Worm (Caenorhabditis elegans) whole organism, late embryonic: ENCODE results near the gene fbxa-190.

Experiments
- C08G9.2 ChIP-seq: sonication (generic microtip); optimal IDR thresholded peaks from 2 replicates; lab custom pipeline; 2016; ENCODE audit warnings: mild to moderate bottlenecking, missing genetic modification characterization, moderate library complexity, missing compliant biosample characterization
- F13H6.1 ChIP-seq: sonication (generic microtip); optimal IDR thresholded peaks from 2 replicates; lab custom pipeline; 2016; ENCODE audit warnings: missing genetic modification characterization, missing compliant biosample characterization
- K02D7.2 ChIP-seq: sonication (generic microtip); optimal IDR thresholded peaks from 2 replicates; lab custom pipeline; 2017; ENCODE audit warnings: mild to moderate bottlenecking, missing genetic modification characterization, missing compliant biosample characterization
- ahr-1 ChIP-seq: sonication (generic microtip); optimal IDR thresholded peaks from 2 replicates; lab custom pipeline; 2016; ENCODE audit warnings: missing genetic modification characterization, missing compliant biosample characterization
- ama-1 ChIP-seq: fragments of 150-350 bp; optimal IDR thresholded peaks from 2 replicates; lab custom pipeline; 2014
- ceh-14 ChIP-seq: sonication (generic microtip); optimal IDR thresholded peaks from 2 replicates; lab custom pipeline; 2016; ENCODE audit warnings: missing genotype, missing genetic modification characterization, missing compliant biosample characterization
- ceh-18 ChIP-seq: sonication (generic microtip); optimal IDR thresholded peaks from 2 replicates; lab custom pipeline; 2016; ENCODE audit warnings: missing genetic modification characterization, missing compliant biosample characterization
- ceh-19 ChIP-seq: fragments of 200-800 bp; sonication (Bioruptor generic); optimal IDR thresholded peaks from 2 replicates; lab custom pipeline; 2018; ENCODE audit warnings: mild to moderate bottlenecking, missing genetic modification characterization, missing compliant biosample characterization
- ceh-2 ChIP-seq: sonication (generic microtip); optimal IDR thresholded peaks from 2 replicates; lab custom pipeline; 2016; ENCODE audit warnings: missing genotype, missing genetic modification characterization, missing compliant biosample characterization
- ceh-22 ChIP-seq: sonication (generic microtip); optimal IDR thresholded peaks from 2 replicates; lab custom pipeline; 2017; ENCODE audit warnings: missing biosample characterization, missing genetic modification characterization
- ceh-24 ChIP-seq: sonication (generic microtip); optimal IDR thresholded peaks from 2 replicates; lab custom pipeline; 2016; ENCODE audit warnings: mild to moderate bottlenecking, missing genetic modification characterization, missing compliant biosample characterization
- ceh-34 ChIP-seq: sonication (generic microtip); optimal IDR thresholded peaks from 2 replicates; lab custom pipeline; 2016; ENCODE audit warnings: mild to moderate bottlenecking, missing genetic modification characterization, missing compliant biosample characterization
- ceh-45 ChIP-seq: fragments of 200-800 bp; sonication (Bioruptor generic); IDR thresholded peaks from 2 replicates; pipeline ENCODE4 v1.3.6; 2022; ENCODE audit warnings: missing genetic modification reagents, missing genetic modification characterization, missing compliant biosample characterization
- ceh-48 ChIP-seq: sonication (generic microtip); optimal IDR thresholded peaks from 2 replicates; lab custom pipeline; 2016; ENCODE audit warnings: missing genetic modification characterization, inconsistent platforms, missing compliant biosample characterization
- ceh-9 ChIP-seq: sonication (generic microtip); optimal IDR thresholded peaks from 2 replicates; lab custom pipeline; 2016; ENCODE audit warnings: mild to moderate bottlenecking, missing genetic modification characterization, inconsistent platforms, missing compliant biosample characterization
- che-1 ChIP-seq: sonication (generic microtip); optimal IDR thresholded peaks from 2 replicates; lab custom pipeline; 2016; ENCODE audit warnings: mild to moderate bottlenecking, missing genetic modification characterization, missing compliant biosample characterization
- dmd-4 ChIP-seq: sonication (generic microtip); optimal IDR thresholded peaks from 2 replicates; lab custom pipeline; 2016; ENCODE audit warnings: borderline replicate concordance, missing genetic modification characterization, missing compliant biosample characterization
- dve-1 ChIP-seq: sonication (generic microtip); optimal IDR thresholded peaks from 2 replicates; lab custom pipeline; 2017; ENCODE audit warnings: antibody characterized with exemption, mild to moderate bottlenecking, missing genetic modification characterization, missing compliant biosample characterization
- elt-4 ChIP-seq: sonication (generic microtip); optimal IDR thresholded peaks from 2 replicates; lab custom pipeline; 2016; ENCODE audit warnings: missing genetic modification characterization, missing compliant biosample characterization
- ets-4 ChIP-seq: sonication (generic microtip); optimal IDR thresholded peaks from 2 replicates; lab custom pipeline; 2016; ENCODE audit warnings: missing genetic modification characterization, missing compliant biosample characterization
- eyg-1 ChIP-seq: sonication (generic microtip); optimal IDR thresholded peaks from 2 replicates; lab custom pipeline; 2016; ENCODE audit warnings: missing genotype, missing genetic modification characterization, missing compliant biosample characterization
- fax-1 ChIP-seq: sonication (generic microtip); optimal IDR thresholded peaks from 2 replicates; lab custom pipeline; 2016; ENCODE audit warnings: missing genotype, missing genetic modification characterization, missing compliant biosample characterization
- fkh-10 ChIP-seq: fragments of 150-350 bp; optimal IDR thresholded peaks from 2 replicates; lab custom pipeline; 2014; ENCODE audit warnings: missing biosample characterization, missing genetic modification reagents, missing genetic modification characterization
- fkh-6 ChIP-seq: sonication (generic microtip); optimal IDR thresholded peaks from 2 replicates; lab custom pipeline; 2016; ENCODE audit warnings: missing genetic modification characterization, missing compliant biosample characterization
- gmeb-2 ChIP-seq: sonication (generic microtip); optimal IDR thresholded peaks from 2 replicates; lab custom pipeline; 2016; ENCODE audit warnings: missing genetic modification characterization, inconsistent platforms, missing compliant biosample characterization
- hlh-15 ChIP-seq: sonication (generic microtip); optimal IDR thresholded peaks from 2 replicates; lab custom pipeline; 2016; ENCODE audit warnings: missing genetic modification characterization, missing compliant biosample characterization
- hlh-6 ChIP-seq: sonication (generic microtip); optimal IDR thresholded peaks from 2 replicates; lab custom pipeline; 2016; ENCODE audit warnings: missing genotype, missing genetic modification characterization, missing compliant biosample characterization
- hlh-8 ChIP-seq: sonication (generic microtip); optimal IDR thresholded peaks from 2 replicates; lab custom pipeline; 2016; ENCODE audit warnings: missing genotype, missing genetic modification characterization, missing compliant biosample characterization
- lim-6 ChIP-seq: sonication (generic microtip); optimal IDR thresholded peaks from 2 replicates; lab custom pipeline; 2016; ENCODE audit warnings: missing genetic modification characterization, missing compliant biosample characterization
- madf-2 ChIP-seq: sonication (generic microtip); optimal IDR thresholded peaks from 2 replicates; lab custom pipeline; 2017; ENCODE audit warnings: missing genetic modification characterization, missing compliant biosample characterization
- nfya-1 ChIP-seq: sonication (generic microtip); optimal IDR thresholded peaks from 2 replicates; lab custom pipeline; 2017; ENCODE audit warnings: missing genetic modification characterization, mild to moderate bottlenecking, missing compliant biosample characterization, antibody characterized with exemption, moderate library complexity
- nhr-11 ChIP-seq: fragments of 150-350 bp; optimal IDR thresholded peaks from 2 replicates; lab custom pipeline; 2014; ENCODE audit warnings: missing biosample characterization, missing genetic modification characterization
- nhr-232 ChIP-seq: sonication (generic microtip); optimal IDR thresholded peaks from 2 replicates; lab custom pipeline; 2016; ENCODE audit warnings: missing genetic modification characterization, missing compliant biosample characterization
- npax-4 ChIP-seq: sonication (generic microtip); optimal IDR thresholded peaks from 2 replicates; lab custom pipeline; 2016; ENCODE audit warnings: missing genetic modification characterization, missing compliant biosample characterization
- odd-2 ChIP-seq: sonication (generic microtip); optimal IDR thresholded peaks from 2 replicates; lab custom pipeline; 2017; ENCODE audit warnings: antibody characterized with exemption, mild to moderate bottlenecking, missing genetic modification characterization, missing compliant biosample characterization
- pag-3 ChIP-seq: sonication (generic microtip); optimal IDR thresholded peaks from 2 replicates; lab custom pipeline; 2016; ENCODE audit warnings: missing compliant biosample characterization, missing genetic modification characterization, borderline replicate concordance
- pat-9 ChIP-seq: fragments of 200-800 bp; sonication (Bioruptor generic); optimal IDR thresholded peaks from 2 replicates; lab custom pipeline; 2018; ENCODE audit warnings: mild to moderate bottlenecking, missing genetic modification characterization, moderate library complexity, missing compliant biosample characterization
- pax-1 ChIP-seq: fragments of 150-350 bp; optimal IDR thresholded peaks from 2 replicates; lab custom pipeline; 2014; ENCODE audit warnings: missing biosample characterization, missing genetic modification characterization
- pha-2 ChIP-seq: sonication (generic microtip); optimal IDR thresholded peaks from 2 replicates; lab custom pipeline; 2017; ENCODE audit warnings: mild to moderate bottlenecking, missing genetic modification characterization, missing compliant biosample characterization
- pha-4 ChIP-seq: fragments of 150-350 bp; optimal IDR thresholded peaks from 2 replicates; lab custom pipeline; 2018; ENCODE audit warnings: missing biosample characterization, missing genetic modification reagents, missing genetic modification characterization
- pqm-1 ChIP-seq: sonication (generic microtip); optimal IDR thresholded peaks from 2 replicates; lab custom pipeline; 2016; ENCODE audit warnings: missing genetic modification characterization, missing compliant biosample characterization
- pros-1 ChIP-seq: fragments of 150-350 bp; optimal IDR thresholded peaks from 2 replicates; lab custom pipeline; 2014; ENCODE audit warnings: missing biosample characterization, missing genetic modification reagents, missing genetic modification characterization
- ref-2 ChIP-seq: sonication (generic microtip); optimal IDR thresholded peaks from 2 replicates; lab custom pipeline; 2016; ENCODE audit warnings: missing genetic modification characterization, missing compliant biosample characterization
- rnt-1 ChIP-seq: sonication (generic microtip); optimal IDR thresholded peaks from 2 replicates; lab custom pipeline; 2016; ENCODE audit warnings: missing genetic modification characterization, missing compliant biosample characterization
- sdc-2 ChIP-seq: sonication (generic microtip); optimal IDR thresholded peaks from 2 replicates; lab custom pipeline; 2016; ENCODE audit warnings: missing genotype, missing genetic modification characterization, missing compliant biosample characterization
- sox-2 ChIP-seq: fragments of 200-800 bp; sonication (Bioruptor generic); IDR thresholded peaks from 2 replicates; pipeline ENCODE4 v1.3.6; 2022; ENCODE audit warnings: missing genetic modification reagents, missing genetic modification characterization, missing compliant biosample characterization
- sox-4 ChIP-seq: sonication (generic microtip); optimal IDR thresholded peaks from 2 replicates; lab custom pipeline; 2017; ENCODE audit warnings: mild to moderate bottlenecking, missing genetic modification characterization, inconsistent platforms, missing compliant biosample characterization
- syd-9 ChIP-seq: sonication (generic microtip); optimal IDR thresholded peaks from 2 replicates; lab custom pipeline; 2016; ENCODE audit warnings: mild to moderate bottlenecking, missing genetic modification characterization, moderate library complexity, missing compliant biosample characterization
- tbx-2 ChIP-seq: sonication (generic microtip); optimal IDR thresholded peaks from 2 replicates; lab custom pipeline; 2016; ENCODE audit warnings: missing genetic modification characterization, missing compliant biosample characterization
- unc-42 ChIP-seq: sonication (generic microtip); optimal IDR thresholded peaks from 2 replicates; lab custom pipeline; 2016; ENCODE audit warnings: missing genotype, missing genetic modification characterization, missing compliant biosample characterization
- unc-55 ChIP-seq: sonication (generic microtip); optimal IDR thresholded peaks from 2 replicates; lab custom pipeline; 2017; ENCODE audit warnings: missing biosample characterization, missing genetic modification reagents, missing genetic modification characterization
- zip-5 ChIP-seq: sonication (generic microtip); optimal IDR thresholded peaks from 2 replicates; lab custom pipeline; 2016; ENCODE audit warnings: missing genetic modification characterization, missing compliant biosample characterization
- ztf-16 ChIP-seq: sonication (generic microtip); optimal IDR thresholded peaks from 2 replicates; lab custom pipeline; 2017; ENCODE audit warnings: missing genetic modification characterization, missing compliant biosample characterization

The fbxa-190 gene

DNA sequence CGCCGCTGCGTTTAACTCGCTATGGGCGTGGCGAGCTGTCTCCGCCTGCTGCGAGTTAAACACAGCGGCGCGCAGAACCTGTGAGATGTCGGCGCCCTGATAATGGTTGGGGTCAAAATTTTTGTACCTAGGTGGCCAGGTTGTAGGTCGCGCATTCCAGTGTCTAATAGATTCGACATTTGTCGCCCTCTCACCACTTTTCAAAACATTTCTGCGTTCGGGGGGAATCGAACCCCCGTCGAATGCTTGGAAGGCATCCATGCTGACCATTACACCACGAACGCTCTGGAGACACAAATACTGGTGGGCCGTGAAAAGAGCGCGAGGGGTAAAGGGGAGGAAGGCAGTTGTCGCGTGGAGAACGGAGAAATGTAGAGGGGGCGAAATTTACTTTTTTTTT lies 7.6 kb downstream of the fbxa-190 start (continued):
- TF ChIP-seq fax-1 (tag; lab: Kevin White, UChicago) (peak; percentile 65), ceh-22 (tag; lab: Kevin White, UChicago) (no peak), fkh-6 (tag; lab: Kevin White, UChicago) (peak; percentile 78), madf-2 (tag; lab: Kevin White, UChicago) (peak; percentile 82), ets-4 (tag; lab: Kevin White, UChicago) (peak; percentile 62), ceh-18 (tag; lab: Kevin White, UChicago) (peak; percentile 76), ceh-2 (tag; lab: Kevin White, UChicago) (peak; percentile 68), npax-4 (peak; percentile 53), pat-9 (tag; lab: Kevin White, UChicago) (peak; percentile 80), hlh-6 (peak; percentile 89), che-1 (peak; percentile 86), sox-2 (GFP tag; lab: Robert Waterston, UW) (peak; percentile 57; the same call in 1 of the 2 replicates), dmd-4 (tag; lab: Kevin White, UChicago) (peak; percentile 79), zip-5 (tag; lab: Kevin White, UChicago) (peak; percentile 37), rnt-1 (tag; lab: Kevin White, UChicago) (peak; percentile 85), pag-3 (tag; lab: Kevin White, UChicago) (peak; percentile 29), lim-6 (peak; percentile 79), unc-42 (tag; lab: Kevin White, UChicago) (peak; percentile 17), C08G9.2 (peak; percentile 82), ahr-1 (tag; lab: Kevin White, UChicago) (peak; percentile 56), sdc-2 (tag; lab: Kevin White, UChicago) (peak; percentile 97), ceh-48 (peak; percentile 70), pha-2 (tag; lab: Kevin White, UChicago) (peak; percentile 81), unc-55 (GFP tag; lab: Kevin White, UChicago) (no peak), hlh-8 (tag; lab: Kevin White, UChicago) (peak; percentile 56), hlh-15 (tag; lab: Kevin White, UChicago) (peak; percentile 61), nfya-1 (tag; lab: Kevin White, UChicago) (peak; percentile 77), ceh-24 (tag; lab: Kevin White, UChicago) (no peak), pros-1 (tag; lab: Kevin White, UChicago) (no peak), pha-4 (tag; lab: Kevin White, UChicago) (no peak), pqm-1 (tag; lab: Kevin White, UChicago) (peak; percentile 66), elt-4 (tag; lab: Kevin White, UChicago) (peak; percentile 80), ceh-9 (tag; lab: Kevin White, UChicago) (peak; percentile 32), F13H6.1 (peak; percentile 58), K02D7.2 (tag; lab: Kevin White, UChicago) (peak; percentile 77), fkh-10 (GFP tag; lab: Kevin White, UChicago) (peak; percentile 16), nhr-11 (tag; lab: Kevin White, UChicago) (no peak), ceh-14 (tag; lab: Kevin White, UChicago) (peak; percentile 57), gmeb-2 (tag; lab: Kevin White, UChicago) (peak; percentile 85), ceh-19 (GFP tag; lab: Kevin White, UChicago) (peak; percentile 90), ceh-34 (tag; lab: Kevin White, UChicago) (peak; percentile 89), ref-2 (tag; lab: Kevin White, UChicago) (peak; percentile 84), eyg-1 (tag; lab: Kevin White, UChicago) (peak; percentile 57), ama-1 (no peak), ztf-16 (tag; lab: Kevin White, UChicago) (peak; percentile 84), odd-2 (tag; lab: Kevin White, UChicago) (peak; percentile 1), dve-1 (tag; lab: Kevin White, UChicago) (no peak), ceh-45 (GFP tag; lab: Robert Waterston, UW) (peak; percentile 72), nhr-232 (tag; lab: Kevin White, UChicago) (peak; percentile 79), sox-4 (tag; lab: Kevin White, UChicago) (peak; percentile 87), pax-1 (tag; lab: Kevin White, UChicago) (no peak), tbx-2 (peak; percentile 80), syd-9 (tag; lab: Kevin White, UChicago) (peak; percentile 83)
